Fruit fly (Drosophila melanogaster) whole organism, prepupa: ENCODE results near the gene CheB38a.

Experiments
- CG1621 ChIP-seq: fragments of 200-800 bp; sonication (Bioruptor generic); optimal IDR thresholded peaks from 3 replicates; lab custom pipeline; 2018; ENCODE audit warnings: missing biosample characterization, mild to moderate bottlenecking, missing genetic modification characterization
- CG9139 ChIP-seq: fragments of 200-800 bp; sonication (Bioruptor generic); optimal IDR thresholded peaks from 3 replicates; lab custom pipeline; 2017; ENCODE audit warnings: missing biosample characterization, mild to moderate bottlenecking, missing genetic modification characterization
- salr ChIP-seq, 2 experiments: fragments of 200-800 bp; sonication (Bioruptor generic); optimal IDR thresholded peaks; 3 replicates each; lab custom pipeline; 2016 to 2018; ENCODE audit warnings: missing biosample characterization in 2 of 2, missing genetic modification characterization in 2 of 2, mild to moderate bottlenecking in 1 of 2

DNA sequence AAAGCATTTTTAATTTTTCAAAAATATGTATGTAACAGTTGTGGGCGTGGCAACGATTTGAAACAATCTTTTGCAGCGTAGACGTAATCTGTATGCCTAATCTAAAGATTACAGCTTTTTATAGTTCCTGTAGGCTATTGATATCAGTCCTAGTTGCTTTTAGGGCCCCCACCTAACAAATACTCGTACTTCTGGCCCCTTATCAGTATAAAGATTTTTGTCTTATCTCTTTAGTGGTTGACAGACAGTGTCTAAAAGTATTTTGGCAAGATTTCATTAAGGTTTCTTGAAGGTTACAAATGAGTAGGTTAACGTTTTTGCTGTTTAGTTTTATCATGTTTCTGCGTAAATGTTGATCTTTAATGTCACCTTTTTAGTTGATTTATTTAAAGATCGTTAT lies 10.4 kb upstream of the CheB38a start:
- TF ChIP-seq CG9139 (GFP tag; lab: Kevin White, UChicago) (no peak), CG1621 (tag; lab: Kevin White, UChicago) (no peak), salr (GFP tag; optimal IDR thresholded peaks at IDR 0.05; lab: Kevin White, UChicago) (no peak)
